Worm (Caenorhabditis elegans): Measurements from ENCODE around the gene Y43C5B.2.

Gene Y43C5B.2

DNA sequence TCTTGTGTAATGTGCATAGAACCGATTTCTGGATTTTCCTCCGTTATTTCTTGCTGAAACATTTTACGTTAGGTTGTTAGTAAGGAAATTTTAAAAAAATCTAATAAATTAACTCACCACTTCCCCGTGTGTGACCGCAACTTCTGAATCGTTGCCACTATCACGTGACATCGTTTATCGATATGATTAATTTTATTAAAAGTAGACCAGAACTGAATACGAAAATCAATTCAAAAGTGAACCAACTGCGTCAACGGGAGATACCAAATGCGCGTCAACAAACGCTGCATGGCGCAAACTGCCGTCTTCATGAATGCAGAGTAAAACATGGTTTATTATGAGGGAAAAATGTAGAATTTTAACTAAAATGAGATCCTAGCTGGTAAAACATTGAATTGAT, 13.9 kb upstream of the Y43C5B.2 start, which contains the start of gene sir-2.1 (continued):
- TF ChIP-seq C17E4.6 (GFP tag; IDR thresholded peaks at IDR 0.05) (no peak), F49E8.2 (tag; optimal IDR thresholded peaks at IDR 0.05; ENCODE audit: insufficient read depth) (no peak), rec-8 (tag; optimal IDR thresholded peaks at IDR 0.05) (no peak), cebp-1 (GFP tag; IDR thresholded peaks at IDR 0.05) (no peak), cebp-1 (tag; optimal IDR thresholded peaks at IDR 0.05) (peak; percentile 55), nfya-1 (tag; optimal IDR thresholded peaks at IDR 0.05; ENCODE audit: borderline replicate concordance, insufficient read depth) (no peak), lsl-1 (GFP tag; optimal IDR thresholded peaks at IDR 0.05) (peak; percentile 26), dox-1 (GFP tag; IDR thresholded peaks at IDR 0.05) (0 out of 2 replicates have a peak, but pooled peaks have one; percentile 57), ztf-28 (GFP tag; IDR thresholded peaks at IDR 0.05) (no peak), chd-7 (tag; optimal IDR thresholded peaks at IDR 0.05) (peak; percentile 13), F57A8.1 (GFP tag; optimal IDR thresholded peaks at IDR 0.05) (no peak), attf-3 (GFP tag; conservative IDR thresholded peaks at IDR 0.05) (no peak), repo-1 (tag; optimal IDR thresholded peaks at IDR 0.05) (peak; percentile 88), nhr-80 (tag; optimal IDR thresholded peaks at IDR 0.05) (no peak), aptf-3 (GFP tag; IDR thresholded peaks at IDR 0.05) (no peak), unc-130 (GFP tag; optimal IDR thresholded peaks at IDR 0.05) (peak; percentile 18), zfh-2 (GFP tag; conservative IDR thresholded peaks at IDR 0.05) (no peak), D2030.7 (GFP tag; IDR thresholded peaks at IDR 0.05) (no peak), mxl-1 (tag; optimal IDR thresholded peaks at IDR 0.05) (no peak), B0336.3 (GFP tag; IDR thresholded peaks at IDR 0.05) (no peak), Y53F4B.3 (GFP tag; IDR thresholded peaks at IDR 0.05) (no peak), ama-1 (optimal IDR thresholded peaks at IDR 0.05) (no peak), ama-1 (GFP tag; optimal IDR thresholded peaks at IDR 0.05) (no peak), F10E7.11 (tag; optimal IDR thresholded peaks at IDR 0.05) (no peak), B0035.1 (tag; optimal IDR thresholded peaks at IDR 0.05) (no peak), tlf-1 (GFP tag; optimal IDR thresholded peaks at IDR 0.05) (peak; percentile 18), snpc-3.4 (tag; optimal IDR thresholded peaks at IDR 0.05) (peak; percentile 35), Y67H2A.10 (GFP tag; conservative IDR thresholded peaks at IDR 0.05) (no peak), ekl-4 (GFP tag; IDR thresholded peaks at IDR 0.05) (peak; percentile 42; the same call in 1 of the 2 replicates), ztf-26 (tag; optimal IDR thresholded peaks at IDR 0.05) (no peak), fkh-3 (tag; optimal IDR thresholded peaks at IDR 0.05) (no peak), F33H1.4 (GFP tag; IDR thresholded peaks at IDR 0.05) (peak; percentile 66), hmg-1.2 (GFP tag; IDR thresholded peaks at IDR 0.05) (peak; percentile 44), xnd-1 (tag; optimal IDR thresholded peaks at IDR 0.05) (peak; percentile 11), F52B5.7 (tag; optimal IDR thresholded peaks at IDR 0.05) (peak; percentile 6), snpc-4 (GFP tag; optimal IDR thresholded peaks at IDR 0.05) (no peak), snpc-4 (tag; optimal IDR thresholded peaks at IDR 0.05) (peak in 2 of 4 experiments; percentile 28), dpl-1 (GFP tag; optimal IDR thresholded peaks at IDR 0.05) (no peak), madf-6 (GFP tag; IDR thresholded peaks at IDR 0.05) (peak; percentile 46; the same call in 1 of the 2 replicates), pha-4 (tag; optimal IDR thresholded peaks at IDR 0.05) (no peak), tbp1 (GFP tag; optimal IDR thresholded peaks at IDR 0.05) (peak; percentile 2), gei-17 (GFP tag; optimal IDR thresholded peaks at IDR 0.05) (peak; percentile 19), ceh-91 (GFP tag; IDR thresholded peaks at IDR 0.05) (no peak), lag-1 (GFP tag; IDR thresholded peaks at IDR 0.05) (no peak), hrde-1 (tag; optimal IDR thresholded peaks at IDR 0.05; ENCODE audit: borderline replicate concordance) (no peak), zim-3 (tag; optimal IDR thresholded peaks at IDR 0.05) (no peak), ceh-79 (tag; optimal IDR thresholded peaks at IDR 0.05) (peak; percentile 37), pbrm-1 (GFP tag; IDR thresholded peaks at IDR 0.05) (peak; percentile 40; the same call in 1 of the 2 replicates), hlh-12 (tag; optimal IDR thresholded peaks at IDR 0.05) (no peak), rcor-1 (GFP tag; IDR thresholded peaks at IDR 0.05) (0 out of 2 replicates have a peak, but pooled peaks have one; percentile 25)
